Worm (Caenorhabditis elegans) whole organism, L2 larva: ENCODE data around the gene F29G6.1.

ENCODE experiments used
- aly-2 ChIP-seq: fragments of 150-350 bp; optimal IDR thresholded peaks from 2 replicates; lab custom pipeline; 2014; ENCODE audit warnings: missing biosample characterization, missing genetic modification characterization
- elt-3 ChIP-seq: sonication (generic microtip); optimal IDR thresholded peaks from 2 replicates; lab custom pipeline; 2017; ENCODE audit warnings: missing biosample characterization, missing genetic modification characterization
- mbf-1 ChIP-seq: sonication (generic microtip); optimal IDR thresholded peaks from 2 replicates; lab custom pipeline; 2017; ENCODE audit warnings: missing biosample characterization, missing genetic modification characterization
- nhr-25 ChIP-seq: fragments of 150-350 bp; sonication (generic microtip); optimal IDR thresholded peaks from 3 replicates; lab custom pipeline; 2014; ENCODE audit warnings: missing biosample characterization, missing genetic modification characterization
- skn-1 ChIP-seq: sonication (generic microtip); optimal IDR thresholded peaks from 2 replicates; lab custom pipeline; 2017; ENCODE audit warnings: missing biosample characterization, missing genetic modification characterization

DNA sequence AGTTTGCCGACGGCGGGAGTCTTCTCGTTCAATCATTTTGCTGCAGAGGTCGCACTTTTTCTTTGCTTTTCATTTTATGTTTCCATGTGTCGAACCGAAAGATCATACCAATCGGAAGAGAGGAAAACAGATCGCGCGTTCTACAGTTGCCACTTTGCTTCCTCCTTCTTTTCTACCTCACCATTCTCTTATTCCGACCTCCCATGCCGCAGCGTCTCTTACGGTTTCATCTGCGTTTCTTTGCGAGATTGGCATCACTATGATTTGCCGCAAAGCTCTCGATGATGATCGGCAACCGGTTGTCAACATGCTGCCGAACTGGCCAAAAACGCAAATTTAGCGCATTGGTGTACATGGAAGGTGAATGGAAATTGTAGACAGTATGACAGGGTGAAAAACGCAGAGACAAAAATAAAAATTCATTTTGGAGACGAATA lies 27.9 kb upstream of the F29G6.1 start:
- TF ChIP-seq nhr-25 (tag; lab: Kevin White, UChicago) (peak; percentile 77), aly-2 (tag; lab: Kevin White, UChicago) (no peak), skn-1 (tag; lab: Kevin White, UChicago) (no peak), mbf-1 (tag; lab: Kevin White, UChicago) (no peak), elt-3 (tag; lab: Kevin White, UChicago) (no peak)
